Worm (Caenorhabditis elegans) whole organism, midembryonic: ENCODE data around the gene fbxa-105.

Source experiments
- flt-1 ChIP-seq: fragments of 200-800 bp; sonication (Bioruptor generic); IDR thresholded peaks from 2 replicates; pipeline ENCODE4 v1.3.6; 2022; ENCODE audit warnings: missing genetic modification characterization, missing compliant biosample characterization
- ref-1 ChIP-seq: fragments of 200-800 bp; sonication (Bioruptor generic); conservative IDR thresholded peaks from 2 replicates; pipeline ENCODE4 v1.3.6; 2022; ENCODE audit warnings: missing genetic modification reagents, missing genetic modification characterization, missing compliant biosample characterization

ce11 chrV:7386052-7386573 lies 5.7 kb downstream of the fbxa-105 start, which contains the start of gene srp-6:
- TF ChIP-seq ref-1 (no peak), flt-1 (GFP tag; lab: Robert Waterston, UW) (no peak)
